Fruit fly (Drosophila melanogaster): ENCODE data around the gene CG14260.

Gene CG14260

dm6 chr3R:27263434-27264215, 1.6 kb upstream of the CG14260 start, which contains the start of gene woc:
TSS of gene woc (minus strand) at chr3R:27264055.
- TF ChIP-seq ttk (optimal IDR thresholded peaks at IDR 0.05) = no peak
- no peak for TF ChIP-seq Sin3A (optimal IDR thresholded peaks at IDR 0.05)
- TF ChIP-seq insv (optimal IDR thresholded peaks at IDR 0.05) = no peak
- no peak for TF ChIP-seq h (optimal IDR thresholded peaks at IDR 0.05)
- TF ChIP-seq Myc (optimal IDR thresholded peaks at IDR 0.05) = no peak
- no peak for TF ChIP-seq psq (optimal IDR thresholded peaks at IDR 0.05)

DNA sequence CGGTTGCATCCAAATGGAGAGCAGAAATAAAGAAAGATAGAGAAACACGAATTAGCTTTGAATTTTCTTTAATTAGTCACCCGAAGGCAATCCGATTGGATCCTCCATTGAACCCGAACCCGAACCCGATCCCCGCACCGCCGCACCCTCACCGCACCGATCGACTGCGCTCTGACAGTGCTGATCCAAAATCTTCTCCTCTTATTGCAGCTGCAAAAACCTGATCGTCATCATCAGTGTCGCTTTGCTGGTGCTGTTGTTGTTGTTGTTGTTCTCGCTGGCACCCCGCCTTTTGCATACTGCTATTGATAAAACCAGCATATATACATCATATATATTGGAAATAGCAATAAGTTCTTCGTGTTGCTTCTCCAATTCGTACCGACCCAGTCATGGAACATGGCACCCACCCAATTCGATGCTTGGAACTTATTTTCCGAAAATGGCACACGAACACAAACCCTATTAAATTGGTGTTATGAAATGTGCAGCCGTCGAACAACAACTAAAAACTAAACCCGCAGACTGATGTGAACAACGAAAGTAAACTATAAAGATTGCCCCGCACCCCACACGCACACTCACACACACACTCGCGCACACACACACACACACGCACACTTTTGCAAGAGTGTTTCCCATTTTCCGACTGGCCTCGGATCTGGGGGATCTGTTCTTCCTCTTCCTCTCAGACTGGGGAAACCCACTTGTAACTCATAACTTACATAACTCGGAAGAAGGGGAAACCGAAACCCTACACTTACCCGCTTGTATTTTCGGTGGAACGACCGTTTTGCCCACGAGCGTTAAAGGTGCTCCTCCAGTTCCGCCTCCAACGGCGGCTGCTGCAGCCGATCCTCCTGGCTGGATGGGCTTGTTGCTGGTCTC, 5.4 kb downstream of the CG14260 start:
- TF ChIP-seq h (optimal IDR thresholded peaks at IDR 0.05) (no peak), insv (optimal IDR thresholded peaks at IDR 0.05) (no peak), Sin3A (optimal IDR thresholded peaks at IDR 0.05) (no peak), ttk (optimal IDR thresholded peaks at IDR 0.05) (peak; percentile 94), psq (optimal IDR thresholded peaks at IDR 0.05) (no peak)

DNA sequence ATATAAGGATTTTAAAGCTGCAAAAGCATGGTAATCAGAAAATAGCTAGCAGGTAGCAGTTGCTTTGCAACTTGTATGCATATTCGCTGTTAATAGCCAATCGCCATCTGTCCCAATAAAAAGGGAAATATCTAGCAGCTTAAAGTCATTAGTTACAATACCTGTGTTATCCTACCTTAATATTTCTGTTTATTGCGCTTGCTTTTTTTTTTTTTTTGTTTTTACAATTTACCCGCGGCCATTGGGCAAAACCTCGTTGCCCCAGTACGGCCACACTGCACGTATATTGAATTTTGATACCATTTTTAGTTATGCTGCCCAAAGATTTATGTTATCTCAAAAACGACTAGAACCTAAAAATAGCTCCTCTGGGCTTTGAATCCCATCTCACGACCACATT, 7.0 kb downstream of the CG14260 start:
- TF ChIP-seq ttk (optimal IDR thresholded peaks at IDR 0.05) (no peak), Sin3A (optimal IDR thresholded peaks at IDR 0.05) (no peak), psq (optimal IDR thresholded peaks at IDR 0.05) (no peak), h (optimal IDR thresholded peaks at IDR 0.05) (no peak), insv (optimal IDR thresholded peaks at IDR 0.05) (no peak), Myc (optimal IDR thresholded peaks at IDR 0.05) (no peak)

- no peak for TF ChIP-seq h (optimal IDR thresholded peaks at IDR 0.05)
These were observed 8.1 kb downstream of the CG14260 start, which contains the start of gene CG5934 for dm6 chr3R:27273118-27274062. TSS of gene CG5934 (plus strand) at chr3R:27273705.

DNA sequence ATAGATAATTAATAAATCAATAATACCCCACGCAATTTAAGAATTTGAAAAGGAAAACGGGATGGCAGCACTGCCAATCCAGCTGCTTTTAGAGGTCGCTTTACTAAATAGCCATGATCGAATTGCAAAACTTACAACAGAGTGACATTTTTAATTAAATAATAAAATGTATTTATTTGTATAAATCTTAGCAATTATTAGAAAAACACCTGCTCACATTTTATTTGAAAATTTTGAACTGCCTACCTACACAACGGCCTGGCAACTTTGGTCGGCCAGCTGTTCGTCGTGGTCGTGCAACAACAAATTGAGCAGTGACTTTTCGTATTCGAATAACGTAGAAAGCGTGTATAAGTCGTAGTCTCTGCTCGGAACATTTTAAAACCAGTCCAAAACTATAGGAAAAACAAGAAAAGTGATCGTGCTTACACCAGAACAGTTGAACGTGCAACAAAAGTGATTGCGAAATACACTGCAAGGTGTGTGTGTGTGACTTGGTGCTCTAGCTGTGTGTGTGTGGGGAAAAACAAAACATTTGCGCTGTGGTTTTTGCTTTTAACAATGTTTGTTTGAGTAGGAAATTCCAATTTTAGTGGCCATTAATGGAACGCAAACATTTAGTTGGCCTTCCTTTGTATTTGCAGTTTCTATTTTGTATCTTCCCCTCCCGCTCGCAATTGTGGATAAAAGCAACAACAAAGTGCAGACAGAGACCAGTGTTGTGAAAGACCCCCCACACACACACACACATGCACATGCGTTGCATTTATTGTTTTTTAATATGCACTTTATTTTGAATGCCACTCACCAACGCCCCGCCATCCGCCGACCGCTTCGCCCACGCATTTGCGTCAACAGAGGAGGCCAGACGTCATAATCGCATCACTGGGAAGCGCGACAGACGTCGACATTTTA, 9.5 kb downstream of the CG14260 start, which contains the start of gene CG5938:
Gene CG5938, plus strand, starts transcription at position 262 of the 915 bp plus-strand sequence.
- no peak for TF ChIP-seq Myc (optimal IDR thresholded peaks at IDR 0.05)
- no peak for TF ChIP-seq h (optimal IDR thresholded peaks at IDR 0.05)
- no peak for TF ChIP-seq Sin3A (optimal IDR thresholded peaks at IDR 0.05)
- TF ChIP-seq insv (optimal IDR thresholded peaks at IDR 0.05) = no peak
- no peak for TF ChIP-seq psq (optimal IDR thresholded peaks at IDR 0.05)
- TF ChIP-seq ttk (optimal IDR thresholded peaks at IDR 0.05) = no peak

- peak; percentile 97 for TF ChIP-seq ttk (optimal IDR thresholded peaks at IDR 0.05)
- no peak for TF ChIP-seq insv (optimal IDR thresholded peaks at IDR 0.05)
These were observed 14.2 kb downstream of the CG14260 start for dm6 chr3R:27279478-27279877.

dm6 chr3R:27281022-27281810, 16.0 kb downstream of the CG14260 start:
- no peak for TF ChIP-seq h (optimal IDR thresholded peaks at IDR 0.05)
- no peak for TF ChIP-seq insv (optimal IDR thresholded peaks at IDR 0.05)
- no peak for TF ChIP-seq Myc (optimal IDR thresholded peaks at IDR 0.05)
- no peak for TF ChIP-seq psq (optimal IDR thresholded peaks at IDR 0.05)
- no peak for TF ChIP-seq Sin3A (optimal IDR thresholded peaks at IDR 0.05)
- TF ChIP-seq ttk (optimal IDR thresholded peaks at IDR 0.05) = no peak

dm6 chr3R:27281811-27282131, 16.5 kb downstream of the CG14260 start:
- no peak for TF ChIP-seq Sin3A (optimal IDR thresholded peaks at IDR 0.05)
- no peak for TF ChIP-seq Myc (optimal IDR thresholded peaks at IDR 0.05)

- TF ChIP-seq insv (optimal IDR thresholded peaks at IDR 0.05) = no peak
- no peak for TF ChIP-seq Sin3A (optimal IDR thresholded peaks at IDR 0.05)
- TF ChIP-seq psq (optimal IDR thresholded peaks at IDR 0.05) = no peak
- TF ChIP-seq Myc (optimal IDR thresholded peaks at IDR 0.05) = no peak
- no peak for TF ChIP-seq ttk (optimal IDR thresholded peaks at IDR 0.05)
- no peak for TF ChIP-seq h (optimal IDR thresholded peaks at IDR 0.05)
These were observed 17.0 kb downstream of the CG14260 start, which contains the start of gene mrt for dm6 chr3R:27282286-27282685. TSS of gene mrt (minus strand) at chr3R:27282661.

- no peak for TF ChIP-seq Myc (optimal IDR thresholded peaks at IDR 0.05)
- TF ChIP-seq Sin3A (optimal IDR thresholded peaks at IDR 0.05) = no peak
- TF ChIP-seq ttk (optimal IDR thresholded peaks at IDR 0.05) = no peak
- TF ChIP-seq insv (optimal IDR thresholded peaks at IDR 0.05) = no peak
- TF ChIP-seq h (optimal IDR thresholded peaks at IDR 0.05) = no peak
- TF ChIP-seq psq (optimal IDR thresholded peaks at IDR 0.05) = no peak
These were observed 18.4 kb downstream of the CG14260 start, which contains the start of gene CG3368 for dm6 chr3R:27283645-27284044. TSS of gene CG3368 (plus strand) at chr3R:27283780.
